Worm (Caenorhabditis elegans): ENCODE measurements around the gene fbxa-7.

The fbxa-7 gene

DNA sequence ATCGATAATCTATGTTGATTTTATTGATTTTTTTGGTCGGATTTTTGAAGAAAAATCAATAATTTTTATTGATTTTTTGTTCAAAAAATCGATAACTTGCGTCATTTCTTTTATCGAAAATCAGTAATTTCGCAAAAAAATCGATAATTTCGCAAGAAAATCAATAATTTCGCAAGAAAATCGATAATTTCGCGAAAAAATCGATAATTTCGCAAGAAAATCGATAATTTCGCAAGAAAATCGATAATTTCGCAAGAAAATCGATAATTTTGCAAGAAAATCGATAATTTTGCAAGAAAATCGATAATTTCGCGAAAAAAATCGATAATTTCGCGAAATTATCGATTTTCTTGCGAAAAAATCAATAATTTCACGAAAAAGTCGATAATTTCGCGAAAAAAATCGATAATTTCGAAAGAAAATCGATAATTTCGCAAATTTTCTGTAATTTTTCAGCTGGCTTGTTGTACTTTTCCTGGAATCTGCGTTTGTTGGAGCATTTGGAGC is 32.1 kb upstream of the fbxa-7 start:
- TF ChIP-seq hlh-26 (GFP tag; conservative IDR thresholded peaks at IDR 0.05), result no peak
- TF ChIP-seq pbrm-1 (GFP tag; IDR thresholded peaks at IDR 0.05), result no peak
- no peak for TF ChIP-seq ztf-3 (GFP tag; optimal IDR thresholded peaks at IDR 0.05)
- no peak for TF ChIP-seq zfh-2 (GFP tag; conservative IDR thresholded peaks at IDR 0.05)
- no peak for TF ChIP-seq lin-35 (GFP tag; optimal IDR thresholded peaks at IDR 0.05)
- TF ChIP-seq tbp1 (GFP tag; optimal IDR thresholded peaks at IDR 0.05), result no peak
- no peak for TF ChIP-seq mel-28 (tag; optimal IDR thresholded peaks at IDR 0.05; ENCODE audit: borderline replicate concordance)
- no peak for TF ChIP-seq cebp-2 (GFP tag; IDR thresholded peaks at IDR 0.05)
- TF ChIP-seq rcor-1 (GFP tag; IDR thresholded peaks at IDR 0.05), result no peak
- TF ChIP-seq snpc-1.3 (tag; optimal IDR thresholded peaks at IDR 0.05; ENCODE audit: insufficient read depth), result no peak

DNA sequence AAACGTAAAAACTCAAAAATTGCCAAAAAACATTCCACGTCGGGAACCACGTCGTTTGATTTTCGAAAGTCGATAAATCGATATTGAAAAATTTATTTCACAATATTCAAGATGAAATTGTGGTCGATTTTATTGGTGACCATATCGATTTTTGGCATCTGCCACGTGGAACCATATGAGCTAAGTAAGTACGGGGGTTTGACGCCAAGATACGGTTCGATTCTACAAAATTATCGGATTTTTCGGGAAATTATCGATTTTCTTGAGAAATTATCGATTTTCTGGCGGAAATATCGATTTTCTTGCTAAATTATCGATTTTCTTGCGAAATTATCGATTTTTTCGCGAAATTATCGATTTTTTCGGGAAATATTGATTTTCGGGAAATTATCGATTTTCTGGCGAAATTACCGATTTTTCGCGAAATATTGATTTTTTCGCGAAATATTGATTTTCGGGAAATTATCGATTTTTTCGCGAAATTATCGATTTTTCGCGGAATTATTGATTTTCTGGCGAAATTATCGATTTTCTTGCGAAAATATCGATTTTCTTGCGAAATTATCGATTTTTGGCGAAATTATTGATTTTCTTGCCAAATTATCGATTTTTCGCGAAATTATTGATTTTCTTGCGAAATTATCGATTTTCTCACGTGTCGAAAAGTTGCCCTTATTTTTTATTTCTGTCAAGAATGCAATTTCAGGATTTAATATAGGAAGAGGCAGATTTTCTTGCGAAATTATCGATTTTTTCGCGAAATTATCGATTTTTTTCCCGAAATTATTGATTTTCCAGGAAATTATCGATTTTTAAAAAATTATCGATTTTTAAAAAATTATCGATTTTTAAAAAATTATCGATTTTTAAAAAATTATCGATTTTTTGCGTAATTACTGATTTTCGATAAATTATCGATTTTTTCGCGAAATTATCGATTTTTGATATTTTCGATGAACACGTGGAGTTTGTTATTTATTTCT is 31.0 kb upstream of the fbxa-7 start, which contains the start of gene Y54F10BM.3:
Gene Y54F10BM.3, plus strand, starts transcription at position 51 of the 983 bp plus-strand sequence.
- TF ChIP-seq F10E7.11 (tag; optimal IDR thresholded peaks at IDR 0.05), result no peak
- no peak for TF ChIP-seq lir-1 (GFP tag; conservative IDR thresholded peaks at IDR 0.05)
- TF ChIP-seq ztf-18 (tag; optimal IDR thresholded peaks at IDR 0.05), result no peak
- no peak for TF ChIP-seq bed-2 (GFP tag; IDR thresholded peaks at IDR 0.05)
- no peak for TF ChIP-seq attf-3 (GFP tag; conservative IDR thresholded peaks at IDR 0.05)
- TF ChIP-seq lin-40 (tag; optimal IDR thresholded peaks at IDR 0.05), result no peak
- no peak for TF ChIP-seq akir-1 (GFP tag; optimal IDR thresholded peaks at IDR 0.05)
- TF ChIP-seq lin-26 (GFP tag; IDR thresholded peaks at IDR 0.05), result no peak
- TF ChIP-seq hsf-1 (GFP tag; IDR thresholded peaks at IDR 0.05), result no peak

DNA sequence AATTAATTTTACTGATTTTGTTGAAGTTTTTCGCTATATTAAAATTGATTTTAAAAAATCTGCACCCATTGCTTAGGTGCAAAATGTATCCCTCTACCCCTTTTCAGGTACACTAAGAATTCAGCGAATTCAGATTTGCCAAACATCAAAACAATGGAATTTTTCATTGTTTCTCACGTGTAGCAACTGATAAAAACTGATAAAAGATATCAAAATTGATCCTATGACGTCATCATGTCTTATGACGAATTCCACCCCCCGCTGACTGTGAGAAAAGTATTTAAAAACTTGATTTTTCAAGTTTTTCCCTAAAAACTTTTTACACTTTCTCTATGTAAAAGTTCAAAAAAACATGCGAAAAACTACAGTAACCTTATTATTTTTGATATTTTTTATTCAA is 29.3 kb upstream of the fbxa-7 start, which contains the start of gene Y54F10BM.22:
Gene Y54F10BM.22, plus strand, starts transcription at position 331 of the 400 bp plus-strand sequence.
- TF ChIP-seq ztf-28 (GFP tag; IDR thresholded peaks at IDR 0.05), result no peak
- no peak for TF ChIP-seq aptf-3 (GFP tag; IDR thresholded peaks at IDR 0.05)
- no peak for TF ChIP-seq lin-40 (tag; optimal IDR thresholded peaks at IDR 0.05)
- no peak for TF ChIP-seq hmg-1.2 (GFP tag; IDR thresholded peaks at IDR 0.05)
- TF ChIP-seq lsy-27 (tag; optimal IDR thresholded peaks at IDR 0.05; ENCODE audit: borderline replicate concordance, insufficient read depth), result no peak
- TF ChIP-seq lir-1 (GFP tag; conservative IDR thresholded peaks at IDR 0.05), result no peak
- no peak for TF ChIP-seq ama-1 (optimal IDR thresholded peaks at IDR 0.05)
- TF ChIP-seq ama-1 (GFP tag; optimal IDR thresholded peaks at IDR 0.05), result no peak
- TF ChIP-seq nfya-1 (tag; optimal IDR thresholded peaks at IDR 0.05; ENCODE audit: borderline replicate concordance, insufficient read depth), result no peak

DNA sequence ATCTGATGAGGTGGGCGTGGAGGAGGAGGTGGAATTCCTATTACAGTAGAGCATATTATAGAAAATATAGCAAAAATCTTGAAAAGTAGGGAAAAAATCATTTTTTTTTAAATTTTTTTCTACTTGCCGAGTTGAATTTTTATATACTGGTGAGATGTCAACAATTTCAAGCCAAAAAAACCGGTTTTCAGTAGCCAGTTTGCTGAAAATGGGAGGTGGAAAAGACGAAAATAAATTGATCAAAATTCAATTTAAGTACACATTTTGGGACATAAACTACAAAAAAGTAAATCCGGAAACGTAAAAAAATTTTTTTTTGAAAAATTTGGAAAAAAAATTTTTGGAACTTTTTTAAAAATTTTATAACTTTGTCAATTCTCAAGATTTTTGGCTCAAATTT is 28.2 kb upstream of the fbxa-7 start, which contains the start of gene Y54F10BM.23:
Gene Y54F10BM.23, minus strand, starts transcription at position 101 of the 400 bp plus-strand sequence.
- TF ChIP-seq ztf-26 (tag; optimal IDR thresholded peaks at IDR 0.05) (no peak), nhr-120 (GFP tag; IDR thresholded peaks at IDR 0.05) (no peak), attf-5 (GFP tag; optimal IDR thresholded peaks at IDR 0.05) (no peak), sdz-38 (tag; optimal IDR thresholded peaks at IDR 0.05) (no peak), madf-10 (tag; optimal IDR thresholded peaks at IDR 0.05) (no peak), lin-54 (GFP tag; optimal IDR thresholded peaks at IDR 0.05) (no peak), ceh-91 (GFP tag; IDR thresholded peaks at IDR 0.05) (no peak), F37B4.10 (GFP tag; IDR thresholded peaks at IDR 0.05) (no peak)
